Worm (Caenorhabditis elegans): ENCODE measurements around the gene F14D7.1.

DNA sequence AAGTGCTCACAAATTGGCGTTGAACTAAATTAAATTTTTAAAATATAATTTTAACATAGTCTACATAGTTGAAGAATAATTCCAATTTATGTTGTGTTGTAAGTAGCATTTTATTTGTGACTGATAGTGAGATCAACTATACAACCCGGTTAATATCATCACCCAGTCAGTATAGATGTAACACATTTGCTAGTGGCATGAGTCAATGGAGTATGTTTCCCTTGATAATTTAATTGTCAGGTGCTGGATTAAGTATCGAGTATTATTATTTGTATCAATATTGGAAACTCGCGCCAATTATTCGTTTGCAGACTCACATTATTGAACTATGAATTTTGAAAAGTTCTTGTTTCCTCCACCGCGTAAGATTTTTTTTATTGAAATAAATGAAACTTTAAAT is 45.6 kb upstream of the F14D7.1 start, which contains the start of gene srm-5:
- TF ChIP-seq him-1 (tag; optimal IDR thresholded peaks at IDR 0.05) (no peak), W03F9.2 (tag; optimal IDR thresholded peaks at IDR 0.05) (no peak)

Measured in whole organism, L4/young adult.